Worm (Caenorhabditis elegans) whole organism, early embryonic: ENCODE results near the gene C24A3.2.

Experiments used
- aly-1 ChIP-seq: sonication (generic microtip); optimal IDR thresholded peaks from 2 replicates; lab custom pipeline; 2016; ENCODE audit warnings: missing genetic modification characterization, missing compliant biosample characterization
- ama-1 ChIP-seq: fragments of 150-350 bp; optimal IDR thresholded peaks from 2 replicates; lab custom pipeline; 2014
- ceh-13 ChIP-seq: fragments of 200-800 bp; sonication (Bioruptor generic); optimal IDR thresholded peaks from 2 replicates; lab custom pipeline; 2018; ENCODE audit warnings: mild to moderate bottlenecking, missing genetic modification characterization, missing compliant biosample characterization
- hnd-1 ChIP-seq: sonication (generic microtip); optimal IDR thresholded peaks from 2 replicates; lab custom pipeline; 2016; ENCODE audit warnings: missing genetic modification characterization, missing compliant biosample characterization
- pes-1 ChIP-seq: fragments of 200-800 bp; sonication (Bioruptor generic); IDR thresholded peaks from 2 replicates; pipeline ENCODE4 v1.3.6; 2022; ENCODE audit warnings: missing genetic modification reagents, missing genetic modification characterization, missing compliant biosample characterization
- scrt-1 ChIP-seq: fragments of 200-800 bp; sonication (Bioruptor generic); IDR thresholded peaks from 2 replicates; pipeline ENCODE4 v1.3.6; 2022; ENCODE audit warnings: missing genetic modification characterization, missing compliant biosample characterization
- tbx-11 ChIP-seq: fragments of 200-800 bp; sonication (Bioruptor generic); IDR thresholded peaks from 2 replicates; pipeline ENCODE4 v1.3.6; 2022; ENCODE audit warnings: missing genetic modification characterization, missing compliant biosample characterization

ce11 chrX:8995527-8995946 lies 1.8 kb upstream of the C24A3.2 start:
- no peak for TF ChIP-seq ama-1
- TF ChIP-seq aly-1 (tag; lab: Kevin White, UChicago) = no peak
- no peak for TF ChIP-seq hnd-1 (tag; lab: Kevin White, UChicago)
- TF ChIP-seq scrt-1 (GFP tag; lab: Robert Waterston, UW) = no peak
- TF ChIP-seq tbx-11 (GFP tag; lab: Robert Waterston, UW) = no peak
- TF ChIP-seq ceh-13 (GFP tag; lab: Kevin White, UChicago) = no peak
- TF ChIP-seq pes-1 (GFP tag; lab: Robert Waterston, UW) = no peak
